Fruit fly (Drosophila melanogaster) whole organism, prepupa: ENCODE measurements around the gene Baldspot.
A peak's percentile ranks its signal among the peaks of the same experiment; 100 is the strongest.

Experiments used
- CG10631 ChIP-seq: fragments of 200-800 bp; sonication (Bioruptor generic); optimal IDR thresholded peaks from 2 replicates; lab custom pipeline; 2016; ENCODE audit warnings: missing biosample characterization, missing genetic modification characterization
- CG10669 ChIP-seq: fragments of 200-800 bp; sonication (Bioruptor generic); optimal IDR thresholded peaks from 3 replicates; lab custom pipeline; 2018; ENCODE audit warnings: missing biosample characterization, mild to moderate bottlenecking, missing genetic modification characterization, moderate library complexity
- CG11762 ChIP-seq: fragments of 200-800 bp; sonication (Bioruptor generic); optimal IDR thresholded peaks from 3 replicates; lab custom pipeline; 2016; ENCODE audit warnings: missing biosample characterization, missing genetic modification characterization; ENCODE audit not compliant: insufficient read depth
- CG11902 ChIP-seq: fragments of 200-800 bp; sonication (Bioruptor generic); optimal IDR thresholded peaks from 3 replicates; lab custom pipeline; 2016; ENCODE audit warnings: missing biosample characterization, missing genetic modification characterization
- CG15336 ChIP-seq: fragments of 200-800 bp; sonication (Bioruptor generic); IDR thresholded peaks from 2 replicates; pipeline ENCODE4 v1.3.6; 2022; ENCODE audit warnings: missing biosample characterization, missing genetic modification characterization
- CG1621 ChIP-seq: fragments of 200-800 bp; sonication (Bioruptor generic); optimal IDR thresholded peaks from 3 replicates; lab custom pipeline; 2018; ENCODE audit warnings: missing biosample characterization, mild to moderate bottlenecking, missing genetic modification characterization
- CG31627 ChIP-seq: fragments of 200-800 bp; sonication (Bioruptor generic); optimal IDR thresholded peaks from 3 replicates; lab custom pipeline; 2016; ENCODE audit warnings: missing biosample characterization, missing genetic modification characterization
- CG32006 ChIP-seq: fragments of 200-800 bp; sonication (Bioruptor generic); optimal IDR thresholded peaks from 3 replicates; lab custom pipeline; 2017; ENCODE audit warnings: missing biosample characterization, mild to moderate bottlenecking, missing genetic modification characterization
- CG34406 ChIP-seq: fragments of 200-800 bp; sonication (Bioruptor generic); optimal IDR thresholded peaks from 3 replicates; lab custom pipeline; 2016; ENCODE audit warnings: missing biosample characterization, missing genetic modification characterization
- CG3919 ChIP-seq: fragments of 200-800 bp; sonication (Bioruptor generic); optimal IDR thresholded peaks from 3 replicates; lab custom pipeline; 2016; ENCODE audit warnings: missing biosample characterization, missing genetic modification characterization
- CG4318 ChIP-seq: fragments of 200-800 bp; sonication (Bioruptor generic); optimal IDR thresholded peaks from 3 replicates; lab custom pipeline; 2017; ENCODE audit warnings: missing biosample characterization, mild to moderate bottlenecking, missing genetic modification characterization
- CG6163 ChIP-seq: fragments of 200-800 bp; sonication (Bioruptor generic); IDR thresholded peaks from 3 replicates; pipeline ENCODE4 v1.3.6; 2022; ENCODE audit warnings: missing biosample characterization, missing genetic modification characterization
- CG6792 ChIP-seq: fragments of 200-800 bp; sonication (Bioruptor generic); optimal IDR thresholded peaks from 3 replicates; lab custom pipeline; 2016; ENCODE audit warnings: missing biosample characterization, missing genetic modification characterization
- CG6854 ChIP-seq: fragments of 200-800 bp; sonication (Bioruptor generic); optimal IDR thresholded peaks from 2 replicates; lab custom pipeline; 2017; ENCODE audit warnings: missing biosample characterization, mild to moderate bottlenecking, missing genetic modification characterization
- CG7368 ChIP-seq: fragments of 200-800 bp; sonication (Bioruptor generic); optimal IDR thresholded peaks from 3 replicates; lab custom pipeline; 2016; ENCODE audit warnings: missing biosample characterization, missing genetic modification characterization
- CG8119 ChIP-seq: fragments of 200-800 bp; sonication (Bioruptor generic); IDR thresholded peaks from 3 replicates; pipeline ENCODE4 v1.3.6; 2022; ENCODE audit warnings: missing biosample characterization, missing genetic modification characterization
- CG8632 ChIP-seq: fragments of 200-800 bp; sonication (Bioruptor generic); optimal IDR thresholded peaks from 3 replicates; lab custom pipeline; 2016; ENCODE audit warnings: missing biosample characterization, missing genetic modification characterization
- CG9139 ChIP-seq: fragments of 200-800 bp; sonication (Bioruptor generic); optimal IDR thresholded peaks from 3 replicates; lab custom pipeline; 2017; ENCODE audit warnings: missing biosample characterization, mild to moderate bottlenecking, missing genetic modification characterization
- Eip75B ChIP-seq: fragments of 200-800 bp; sonication (Bioruptor generic); optimal IDR thresholded peaks from 3 replicates; lab custom pipeline; 2016; ENCODE audit warnings: missing biosample characterization, missing genetic modification characterization
- Eip78C ChIP-seq: fragments of 200-800 bp; sonication (Bioruptor generic); peaks from one replicate; lab custom pipeline; 2016; ENCODE audit warnings: missing biosample characterization, missing genetic modification characterization
- Eip93F ChIP-seq: fragments of 200-800 bp; sonication (Bioruptor generic); optimal IDR thresholded peaks from 2 replicates; lab custom pipeline; 2016; ENCODE audit warnings: missing biosample characterization, mild to moderate bottlenecking, missing genetic modification characterization
- Ets21C ChIP-seq: fragments of 200-800 bp; sonication (Bioruptor generic); optimal IDR thresholded peaks from 3 replicates; lab custom pipeline; 2016; ENCODE audit warnings: missing biosample characterization, missing genetic modification characterization
- Ets96B ChIP-seq: fragments of 200-800 bp; optimal IDR thresholded peaks from 2 replicates; lab custom pipeline; 2019; ENCODE audit warnings: missing biosample characterization, mild to moderate bottlenecking, missing genetic modification characterization, moderate library complexity
- Gug ChIP-seq: fragments of 200-800 bp; sonication (Bioruptor generic); IDR thresholded peaks from 2 replicates; pipeline ENCODE4 v1.3.6; 2022; ENCODE audit warnings: missing biosample characterization, missing genetic modification characterization
- Hr38 ChIP-seq: sonication (Bioruptor generic); optimal IDR thresholded peaks from 2 replicates; lab custom pipeline; 2016; ENCODE audit warnings: missing biosample characterization, missing genetic modification characterization
- Hr39 ChIP-seq: fragments of 200-800 bp; sonication (Bioruptor generic); optimal IDR thresholded peaks from 2 replicates; lab custom pipeline; 2016; ENCODE audit warnings: missing biosample characterization, missing genetic modification characterization
- Hr4 ChIP-seq: fragments of 200-800 bp; sonication (Bioruptor generic); optimal IDR thresholded peaks from 3 replicates; lab custom pipeline; 2016; ENCODE audit warnings: missing biosample characterization, missing genetic modification characterization
- Met ChIP-seq: fragments of 200-800 bp; sonication (Bioruptor generic); optimal IDR thresholded peaks from 3 replicates; lab custom pipeline; 2016; ENCODE audit warnings: missing biosample characterization, missing genetic modification characterization
- OdsH ChIP-seq: fragments of 200-800 bp; sonication (Bioruptor generic); optimal IDR thresholded peaks from 3 replicates; lab custom pipeline; 2016; ENCODE audit warnings: missing biosample characterization, missing genetic modification characterization
- Smox ChIP-seq: fragments of 200-800 bp; sonication (Bioruptor generic); optimal IDR thresholded peaks from 3 replicates; lab custom pipeline; 2016; ENCODE audit warnings: missing biosample characterization, missing genetic modification characterization
- Sox102F ChIP-seq: fragments of 200-800 bp; sonication (Bioruptor generic); optimal IDR thresholded peaks from 2 replicates; lab custom pipeline; 2016; ENCODE audit warnings: missing biosample characterization, mild to moderate bottlenecking, missing genetic modification characterization
- Sox14 ChIP-seq: fragments of 200-800 bp; sonication (Bioruptor generic); optimal IDR thresholded peaks from 3 replicates; lab custom pipeline; 2016; ENCODE audit warnings: missing biosample characterization, missing genetic modification characterization
- Sox15 ChIP-seq: fragments of 200-800 bp; sonication (Bioruptor generic); optimal IDR thresholded peaks from 3 replicates; lab custom pipeline; 2016; ENCODE audit warnings: missing biosample characterization, missing genetic modification characterization
- achi ChIP-seq: fragments of 200-800 bp; sonication (Bioruptor generic); optimal IDR thresholded peaks from 3 replicates; lab custom pipeline; 2016; ENCODE audit warnings: missing biosample characterization, missing genetic modification characterization
- acj6 ChIP-seq: fragments of 200-800 bp; sonication (Bioruptor generic); optimal IDR thresholded peaks from 3 replicates; lab custom pipeline; 2016; ENCODE audit warnings: missing biosample characterization, missing genetic modification characterization
- dac ChIP-seq: fragments of 200-800 bp; sonication (Bioruptor generic); optimal IDR thresholded peaks from 2 replicates; lab custom pipeline; 2017; ENCODE audit warnings: missing biosample characterization, mild to moderate bottlenecking, missing genetic modification characterization
- dsx ChIP-seq: fragments of 200-800 bp; optimal IDR thresholded peaks from 3 replicates; lab custom pipeline; 2019; ENCODE audit warnings: missing biosample characterization, mild to moderate bottlenecking, missing genetic modification characterization, moderate library complexity; ENCODE audit not compliant: poor library complexity, severe bottlenecking
- eg ChIP-seq: fragments of 200-800 bp; sonication (Bioruptor generic); IDR thresholded peaks from 3 replicates; pipeline ENCODE4 v1.3.6; 2022; ENCODE audit warnings: missing biosample characterization, missing genetic modification characterization
- esn ChIP-seq: fragments of 200-800 bp; sonication (Bioruptor generic); optimal IDR thresholded peaks from 2 replicates; lab custom pipeline; 2016; ENCODE audit warnings: missing biosample characterization, mild to moderate bottlenecking, missing genetic modification characterization, moderate library complexity
- fd59A ChIP-seq: fragments of 200-800 bp; sonication (Bioruptor generic); optimal IDR thresholded peaks from 2 replicates; lab custom pipeline; 2017; ENCODE audit warnings: missing biosample characterization, mild to moderate bottlenecking, missing genetic modification characterization, missing genetic modification reagents
- fd85E ChIP-seq: fragments of 200-800 bp; sonication (Bioruptor generic); optimal IDR thresholded peaks from 3 replicates; lab custom pipeline; 2016; ENCODE audit warnings: missing biosample characterization, missing genetic modification characterization
- fkh ChIP-seq: fragments of 200-800 bp; sonication (Bioruptor generic); optimal IDR thresholded peaks from 3 replicates; lab custom pipeline; 2017; ENCODE audit warnings: missing biosample characterization, mild to moderate bottlenecking, missing genetic modification characterization, moderate library complexity
- lz ChIP-seq: fragments of 200-800 bp; sonication (Bioruptor generic); optimal IDR thresholded peaks from 3 replicates; lab custom pipeline; 2016; ENCODE audit warnings: missing biosample characterization, missing genetic modification characterization
- net ChIP-seq: fragments of 200-800 bp; sonication (Bioruptor generic); optimal IDR thresholded peaks from 3 replicates; lab custom pipeline; 2016; ENCODE audit warnings: missing biosample characterization, missing genetic modification characterization
- pdm3 ChIP-seq: fragments of 200-800 bp; sonication (Bioruptor generic); optimal IDR thresholded peaks from 3 replicates; lab custom pipeline; 2016; ENCODE audit warnings: missing biosample characterization, missing genetic modification characterization
- salr ChIP-seq, 2 experiments: fragments of 200-800 bp; sonication (Bioruptor generic); optimal IDR thresholded peaks; 3 replicates each; lab custom pipeline; 2016 to 2018; ENCODE audit warnings: missing biosample characterization in 2 of 2, missing genetic modification characterization in 2 of 2, mild to moderate bottlenecking in 1 of 2
- spab ChIP-seq: fragments of 200-800 bp; sonication (Bioruptor generic); optimal IDR thresholded peaks from 2 replicates; lab custom pipeline; 2017; ENCODE audit warnings: missing biosample characterization, mild to moderate bottlenecking, missing genetic modification characterization, missing genetic modification reagents
- svp ChIP-seq: fragments of 200-800 bp; sonication (Bioruptor generic); peaks from one replicate; lab custom pipeline; 2016; ENCODE audit warnings: missing biosample characterization, missing genetic modification characterization
- topi ChIP-seq: fragments of 200-800 bp; sonication (Bioruptor generic); optimal IDR thresholded peaks from 3 replicates; lab custom pipeline; 2016; ENCODE audit warnings: missing biosample characterization, missing genetic modification characterization
- vri ChIP-seq: fragments of 200-800 bp; sonication (Bioruptor generic); optimal IDR thresholded peaks from 3 replicates; lab custom pipeline; 2016; ENCODE audit warnings: missing biosample characterization, mild to moderate bottlenecking, missing genetic modification characterization

The Baldspot gene

dm6 chr3L:16661167-16662109, at the start of gene Baldspot:
Baldspot (minus strand) TSS chr3L:16661615.
- TF ChIP-seq Hr4 (GFP tag; lab: Kevin White, UChicago) = peak; percentile 67
- no peak for TF ChIP-seq Hr38
- peak; percentile 58 for TF ChIP-seq Ets21C
- TF ChIP-seq fkh = peak; percentile 23
- peak; percentile 68 for TF ChIP-seq lz (GFP tag; lab: Kevin White, UChicago)
- peak; percentile 75 for TF ChIP-seq eg (GFP tag; lab: Robert Waterston, UW)
- peak; percentile 68 for TF ChIP-seq CG32006 (GFP tag; lab: Kevin White, UChicago)
- TF ChIP-seq fd59A = peak; percentile 21
- TF ChIP-seq CG4318 (GFP tag; lab: Kevin White, UChicago) = peak; percentile 52
- TF ChIP-seq fd85E (GFP tag; lab: Kevin White, UChicago) = peak; percentile 56
- TF ChIP-seq CG34406 (GFP tag; lab: Kevin White, UChicago) = peak; percentile 15
- TF ChIP-seq CG6163 (GFP tag; lab: Robert Waterston, UW) = peak; percentile 74; the same call in 2 of the 3 replicates
- TF ChIP-seq Sox15 (GFP tag; lab: Kevin White, UChicago) = peak; percentile 8
- TF ChIP-seq Sox14 (GFP tag; lab: Kevin White, UChicago) = peak; percentile 68
- TF ChIP-seq CG15336 (GFP tag; lab: Robert Waterston, UW) = peak; percentile 52
- no peak for TF ChIP-seq CG8632 (GFP tag; lab: Kevin White, UChicago)
- peak; percentile 49 for TF ChIP-seq CG6854 (GFP tag; lab: Kevin White, UChicago)
- peak; percentile 20 for TF ChIP-seq CG11902 (GFP tag; lab: Kevin White, UChicago)
- TF ChIP-seq Eip75B (GFP tag; lab: Kevin White, UChicago) = peak; percentile 71
- TF ChIP-seq CG8119 (GFP tag; lab: Robert Waterston, UW) = peak; percentile 66; the same call in 1 of the 3 replicates
- peak; percentile 58 for TF ChIP-seq dac (GFP tag; lab: Kevin White, UChicago)
- TF ChIP-seq esn = peak; percentile 59
- TF ChIP-seq CG9139 (GFP tag; lab: Kevin White, UChicago) = peak; percentile 63
- TF ChIP-seq dsx (GFP tag; lab: Kevin White, UChicago) = peak; percentile 38
- peak; percentile 89 for TF ChIP-seq CG3919
- TF ChIP-seq achi (GFP tag; lab: Kevin White, UChicago) = peak; percentile 62
- TF ChIP-seq Ets96B = peak; percentile 86
- peak; percentile 83 for TF ChIP-seq vri (GFP tag; lab: Kevin White, UChicago)
- TF ChIP-seq acj6 (GFP tag; lab: Kevin White, UChicago) = peak; percentile 36
- TF ChIP-seq CG10631 (GFP tag; lab: Kevin White, UChicago) = peak; percentile 69
- TF ChIP-seq svp (GFP tag; lab: Kevin White, UChicago) = peak; percentile 84
- TF ChIP-seq CG6792 (GFP tag; lab: Kevin White, UChicago) = peak; percentile 52
- TF ChIP-seq Eip78C (GFP tag; lab: Kevin White, UChicago) = peak; percentile 96
- TF ChIP-seq Gug = 0 out of 2 replicates have a peak, but pooled peaks have one; percentile 34
- peak; percentile 89 for TF ChIP-seq CG10669
- peak; percentile 51 for TF ChIP-seq OdsH
- no peak for TF ChIP-seq Smox (GFP tag; lab: Kevin White, UChicago)
- peak in 1 of 2 experiments; percentile 1 for TF ChIP-seq salr (GFP tag; optimal IDR thresholded peaks at IDR 0.05; lab: Kevin White, UChicago)
- TF ChIP-seq net (GFP tag; lab: Kevin White, UChicago) = no peak
- TF ChIP-seq Hr39 (GFP tag; lab: Kevin White, UChicago) = peak; percentile 48
- TF ChIP-seq Eip93F (GFP tag; lab: Kevin White, UChicago) = peak; percentile 27
- peak; percentile 45 for TF ChIP-seq Met (GFP tag; lab: Kevin White, UChicago)
- peak; percentile 68 for TF ChIP-seq CG11762 (GFP tag; lab: Kevin White, UChicago)
- peak; percentile 60 for TF ChIP-seq Sox102F (GFP tag; lab: Kevin White, UChicago)
- TF ChIP-seq CG31627 = peak; percentile 38
- peak; percentile 64 for TF ChIP-seq pdm3 (GFP tag; lab: Kevin White, UChicago)
- TF ChIP-seq CG1621 (tag; lab: Kevin White, UChicago) = peak; percentile 55
- peak; percentile 79 for TF ChIP-seq CG7368 (GFP tag; lab: Kevin White, UChicago)
- TF ChIP-seq topi (GFP tag; lab: Kevin White, UChicago) = peak; percentile 86
- TF ChIP-seq spab (GFP tag; lab: Kevin White, UChicago) = peak; percentile 81
